Worm (Caenorhabditis elegans) whole organism, young adult: ENCODE results near the gene rbg-3.

ENCODE experiments used
- B0019.2 ChIP-seq: fragments of 200-800 bp; sonication (Bioruptor generic); conservative IDR thresholded peaks from 2 replicates; pipeline ENCODE4 v1.3.6; 2022; ENCODE audit warnings: missing genetic modification reagents, missing genetic modification characterization, missing compliant biosample characterization
- B0035.1 ChIP-seq: sonication (generic microtip); optimal IDR thresholded peaks from 2 replicates; lab custom pipeline; 2016; ENCODE audit warnings: missing genetic modification characterization, mild to moderate bottlenecking, missing compliant biosample characterization, missing genotype, missing genetic modification reagents
- C17E4.6 ChIP-seq: fragments of 200-800 bp; sonication (Bioruptor generic); IDR thresholded peaks from 2 replicates; pipeline ENCODE4 v1.3.6; 2022; ENCODE audit warnings: missing genetic modification reagents, missing genetic modification characterization, missing compliant biosample characterization
- K11D2.4 ChIP-seq: fragments of 200-800 bp; sonication (Bioruptor generic); IDR thresholded peaks from 2 replicates; pipeline ENCODE4 v1.3.6; 2022; ENCODE audit warnings: missing genetic modification reagents, missing genetic modification characterization, missing compliant biosample characterization
- K12H6.12 ChIP-seq: fragments of 200-800 bp; sonication (Bioruptor generic); optimal IDR thresholded peaks from 2 replicates; lab custom pipeline; 2018; ENCODE audit warnings: mild to moderate bottlenecking, missing genetic modification characterization, missing compliant biosample characterization
- Y67H2A.10 ChIP-seq: fragments of 200-800 bp; sonication (Bioruptor generic); conservative IDR thresholded peaks from 2 replicates; pipeline ENCODE4 v1.3.6; 2022; ENCODE audit warnings: missing genetic modification reagents, missing genetic modification characterization, missing compliant biosample characterization
- ZK185.1 ChIP-seq: sonication (generic microtip); optimal IDR thresholded peaks from 2 replicates; lab custom pipeline; 2016; ENCODE audit warnings: mild to moderate bottlenecking, missing genetic modification characterization, missing compliant biosample characterization; ENCODE audit not compliant: poor library complexity, severe bottlenecking
- akir-1 ChIP-seq: fragments of 200-800 bp; sonication (Bioruptor generic); optimal IDR thresholded peaks from 2 replicates; lab custom pipeline; 2018; ENCODE audit warnings: mild to moderate bottlenecking, missing genetic modification characterization, moderate library complexity, missing compliant biosample characterization
- ama-1 ChIP-seq, 3 experiments: fragments of 150-350 bp in 1 of 3; sonication (generic microtip) in 2 of 3; optimal IDR thresholded peaks; 2 replicates each; lab custom pipeline; 2014 to 2018; ENCODE audit warnings: missing biosample characterization in 2 of 3, missing genetic modification characterization in 2 of 3, missing genetic modification reagents in 2 of 3
- atf-7 ChIP-seq: sonication (generic microtip); optimal IDR thresholded peaks from 2 replicates; lab custom pipeline; 2017; ENCODE audit warnings: mild to moderate bottlenecking, missing genetic modification characterization, missing compliant biosample characterization
- attf-5 ChIP-seq: fragments of 200-800 bp; sonication (Bioruptor generic); optimal IDR thresholded peaks from 2 replicates; lab custom pipeline; 2018; ENCODE audit warnings: mild to moderate bottlenecking, missing genetic modification characterization, missing compliant biosample characterization
- attf-6 ChIP-seq: fragments of 200-800 bp; sonication (Bioruptor generic); IDR thresholded peaks from 2 replicates; pipeline ENCODE4 v1.3.6; 2022; ENCODE audit warnings: missing genetic modification reagents, missing genetic modification characterization, missing compliant biosample characterization
- cebp-1 ChIP-seq, 2 experiments: fragments of 200-800 bp in 1 of 2; sonication (Bioruptor generic) in 1 of 2; sonication (generic microtip) in 1 of 2; IDR thresholded peaks in 1 of 2; optimal IDR thresholded peaks in 1 of 2; 2 replicates each; pipeline versions ENCODE4 v1.3.6 to Lab custom; 2017 to 2022; ENCODE audit warnings: missing compliant biosample characterization in 2 of 2, missing genetic modification characterization in 2 of 2, mild to moderate bottlenecking in 1 of 2, missing genetic modification reagents in 1 of 2, moderate library complexity in 1 of 2
- ceh-100 ChIP-seq: fragments of 200-800 bp; sonication (Bioruptor generic); IDR thresholded peaks from 2 replicates; pipeline ENCODE4 v1.3.6; 2022; ENCODE audit warnings: missing genetic modification reagents, missing genetic modification characterization, missing compliant biosample characterization
- ceh-27 ChIP-seq: fragments of 200-800 bp; sonication (Bioruptor generic); optimal IDR thresholded peaks from 2 replicates; lab custom pipeline; 2018; ENCODE audit warnings: mild to moderate bottlenecking, missing genetic modification characterization, moderate library complexity, missing compliant biosample characterization
- ceh-58 ChIP-seq: fragments of 200-800 bp; sonication (Bioruptor generic); IDR thresholded peaks from 2 replicates; pipeline ENCODE4 v1.3.6; 2022; ENCODE audit warnings: missing genetic modification characterization, missing compliant biosample characterization
- gei-17 ChIP-seq: fragments of 200-800 bp; sonication (Bioruptor generic); optimal IDR thresholded peaks from 2 replicates; lab custom pipeline; 2018; ENCODE audit warnings: mild to moderate bottlenecking, missing genetic modification characterization, missing compliant biosample characterization
- him-1 ChIP-seq: sonication (generic microtip); optimal IDR thresholded peaks from 2 replicates; lab custom pipeline; 2016; ENCODE audit warnings: missing genotype, missing genetic modification reagents, missing genetic modification characterization, missing compliant biosample characterization
- hlh-26 ChIP-seq: fragments of 200-800 bp; sonication (Bioruptor generic); conservative IDR thresholded peaks from 2 replicates; pipeline ENCODE4 v1.3.6; 2022; ENCODE audit warnings: missing genetic modification reagents, missing genetic modification characterization, missing compliant biosample characterization
- hrde-1 ChIP-seq: sonication (generic microtip); optimal IDR thresholded peaks from 2 replicates; lab custom pipeline; 2016; ENCODE audit warnings: missing genetic modification characterization, mild to moderate bottlenecking, missing compliant biosample characterization, moderate library complexity, missing genotype, missing genetic modification reagents, borderline replicate concordance
- hsf-1 ChIP-seq: fragments of 200-800 bp; sonication (Bioruptor generic); IDR thresholded peaks from 2 replicates; pipeline ENCODE4 v1.3.6; 2022; ENCODE audit warnings: missing genetic modification reagents, missing genetic modification characterization, missing compliant biosample characterization
- let-607 ChIP-seq, 2 experiments: fragments of 200-800 bp in 1 of 2; sonication (Bioruptor generic) in 1 of 2; sonication (generic microtip) in 1 of 2; optimal IDR thresholded peaks; 2 replicates each; lab custom pipeline; 2016 to 2018; ENCODE audit warnings: mild to moderate bottlenecking in 2 of 2, missing compliant biosample characterization in 2 of 2, missing genetic modification characterization in 2 of 2, moderate library complexity in 2 of 2, missing genotype in 1 of 2
- lin-35 ChIP-seq, 3 experiments: fragments of 150-350 bp in 2 of 3; sonication (generic microtip) in 1 of 3; optimal IDR thresholded peaks; 2 replicates each; lab custom pipeline; 2014 to 2018; ENCODE audit warnings: missing biosample characterization in 3 of 3, missing genetic modification characterization in 3 of 3, missing genetic modification reagents in 3 of 3
- madf-6 ChIP-seq: fragments of 200-800 bp; sonication (Bioruptor generic); IDR thresholded peaks from 2 replicates; pipeline ENCODE4 v1.3.6; 2022; ENCODE audit warnings: missing genetic modification reagents, missing genetic modification characterization, missing compliant biosample characterization
- madf-8 ChIP-seq: fragments of 200-800 bp; sonication (Bioruptor generic); conservative IDR thresholded peaks from 2 replicates; pipeline ENCODE4 v1.3.6; 2022; ENCODE audit warnings: missing genetic modification reagents, missing genetic modification characterization, missing compliant biosample characterization
- mcd-1 ChIP-seq: fragments of 200-800 bp; sonication (Bioruptor generic); IDR thresholded peaks from 2 replicates; pipeline ENCODE4 v1.3.6; 2022; ENCODE audit warnings: missing genetic modification reagents, missing genetic modification characterization, missing compliant biosample characterization
- mel-28 ChIP-seq: sonication (generic microtip); optimal IDR thresholded peaks from 2 replicates; lab custom pipeline; 2016; ENCODE audit warnings: borderline replicate concordance, mild to moderate bottlenecking, missing genetic modification characterization, missing compliant biosample characterization
- mxl-1 ChIP-seq: sonication (generic microtip); optimal IDR thresholded peaks from 2 replicates; lab custom pipeline; 2016; ENCODE audit warnings: missing genetic modification characterization, missing compliant biosample characterization
- pbrm-1 ChIP-seq: fragments of 200-800 bp; sonication (Bioruptor generic); IDR thresholded peaks from 2 replicates; pipeline ENCODE4 v1.3.6; 2022; ENCODE audit warnings: missing genetic modification reagents, missing genetic modification characterization, missing compliant biosample characterization
- somi-1 ChIP-seq: fragments of 200-800 bp; sonication (Bioruptor generic); optimal IDR thresholded peaks from 2 replicates; lab custom pipeline; 2018; ENCODE audit warnings: mild to moderate bottlenecking, missing genetic modification characterization, missing compliant biosample characterization
- tbx-9 ChIP-seq: sonication (generic microtip); optimal IDR thresholded peaks from 2 replicates; lab custom pipeline; 2016; ENCODE audit warnings: borderline replicate concordance, missing genetic modification characterization, inconsistent platforms, missing compliant biosample characterization
- unc-62 ChIP-seq: fragments of 150-350 bp; optimal IDR thresholded peaks from 2 replicates; lab custom pipeline; 2014; ENCODE audit warnings: missing biosample characterization, missing genetic modification reagents, missing genetic modification characterization
- xnd-1 ChIP-seq: sonication (generic microtip); optimal IDR thresholded peaks from 2 replicates; lab custom pipeline; 2016; ENCODE audit warnings: missing genotype, missing genetic modification reagents, missing genetic modification characterization, missing compliant biosample characterization
- zfh-2 ChIP-seq: fragments of 200-800 bp; sonication (Bioruptor generic); conservative IDR thresholded peaks from 2 replicates; pipeline ENCODE4 v1.3.6; 2022; ENCODE audit warnings: missing genetic modification reagents, missing genetic modification characterization, missing compliant biosample characterization
- ztf-22 ChIP-seq: fragments of 200-800 bp; sonication (Bioruptor generic); optimal IDR thresholded peaks from 2 replicates; lab custom pipeline; 2018; ENCODE audit warnings: mild to moderate bottlenecking, missing genetic modification characterization, moderate library complexity, missing compliant biosample characterization
- ztf-26 ChIP-seq: sonication (generic microtip); optimal IDR thresholded peaks from 2 replicates; lab custom pipeline; 2017; ENCODE audit warnings: missing genetic modification characterization, missing compliant biosample characterization

Gene rbg-3

DNA sequence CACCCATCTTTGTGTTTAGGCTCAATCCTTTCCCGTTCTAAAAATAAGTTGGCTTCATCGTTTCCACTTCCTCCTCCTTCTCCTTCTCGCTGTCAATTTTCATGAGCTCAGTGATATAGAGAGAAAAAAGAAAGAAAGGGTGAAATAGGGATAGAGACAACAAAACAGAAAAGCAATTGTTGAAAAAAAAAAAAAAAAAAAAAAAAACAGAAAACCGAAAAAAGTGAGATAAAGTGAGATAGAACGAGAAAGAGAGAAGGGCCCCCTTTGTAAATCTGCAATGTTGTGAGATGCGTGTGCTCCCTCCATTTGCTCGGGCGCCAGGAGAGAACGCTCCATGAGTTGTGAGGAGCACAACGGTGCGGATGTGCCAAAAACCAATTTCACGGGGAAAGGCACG, 30.3 kb upstream of the rbg-3 start:
- TF ChIP-seq tbx-9 (tag; lab: Kevin White, UChicago): no peak
- peak; percentile 54 for TF ChIP-seq zfh-2 (GFP tag; lab: Robert Waterston, UW)

- TF ChIP-seq madf-8 (GFP tag; lab: Robert Waterston, UW) (no peak), B0019.2 (GFP tag; lab: Robert Waterston, UW) (no peak), somi-1 (peak; percentile 17), K12H6.12 (tag; lab: Kevin White, UChicago) (peak; percentile 21), madf-6 (no peak), ztf-22 (no peak), ama-1 (optimal IDR thresholded peaks at IDR 0.05; lab: Kevin White, UChicago) (no peak), ama-1 (GFP tag; optimal IDR thresholded peaks at IDR 0.05; lab: Kevin White, UChicago) (no peak), ceh-58 (GFP tag; lab: Robert Waterston, UW) (no peak), Y67H2A.10 (GFP tag; lab: Robert Waterston, UW) (no peak), let-607 (tag; optimal IDR thresholded peaks at IDR 0.05; lab: Kevin White, UChicago) (no peak), ceh-27 (GFP tag; lab: Kevin White, UChicago) (no peak), atf-7 (tag; lab: Kevin White, UChicago) (no peak), attf-6 (GFP tag; lab: Robert Waterston, UW) (no peak), ztf-26 (tag; lab: Kevin White, UChicago) (no peak), hrde-1 (tag; lab: Kevin White, UChicago) (no peak), hlh-26 (GFP tag; lab: Robert Waterston, UW) (no peak)
These were observed 22.8 kb upstream of the rbg-3 start, which contains the start of gene F17C8.3 for ce11 chrIII:4731295-4731988. Gene F17C8.3, plus strand, starts transcription at chrIII:4731938.

ce11 chrIII:4734056-4734455, 20.2 kb upstream of the rbg-3 start, which contains the start of gene F17C8.9:
Gene F17C8.9, plus strand, starts transcription at chrIII:4734356.
- TF ChIP-seq ceh-100 (GFP tag; lab: Robert Waterston, UW) (no peak), pbrm-1 (GFP tag; lab: Robert Waterston, UW) (no peak), mcd-1 (GFP tag; lab: Robert Waterston, UW) (no peak), akir-1 (GFP tag; lab: Kevin White, UChicago) (no peak), cebp-1 (GFP tag; IDR thresholded peaks at IDR 0.05; lab: Robert Waterston, UW) (no peak), cebp-1 (tag; optimal IDR thresholded peaks at IDR 0.05; lab: Kevin White, UChicago) (no peak), gei-17 (GFP tag; lab: Kevin White, UChicago) (no peak), attf-5 (no peak), C17E4.6 (GFP tag; lab: Robert Waterston, UW) (no peak), unc-62 (GFP tag; lab: Kevin White, UChicago) (no peak), B0035.1 (tag; lab: Kevin White, UChicago) (no peak), mel-28 (no peak), K11D2.4 (GFP tag; lab: Robert Waterston, UW) (no peak), ZK185.1 (tag; lab: Kevin White, UChicago) (no peak), xnd-1 (tag; lab: Kevin White, UChicago) (no peak), lin-35 (GFP tag; optimal IDR thresholded peaks at IDR 0.05; lab: Kevin White, UChicago) (no peak), hsf-1 (GFP tag; lab: Robert Waterston, UW) (no peak), him-1 (tag; lab: Kevin White, UChicago) (no peak), mxl-1 (tag; lab: Kevin White, UChicago) (no peak), Y67H2A.10 (GFP tag; lab: Robert Waterston, UW) (no peak)
